Worm (Caenorhabditis elegans) whole organism, L1 larva: ENCODE results near the gene F28H6.6.

Experiments
- blmp-1 ChIP-seq: fragments of 150-350 bp; optimal IDR thresholded peaks from 2 replicates; lab custom pipeline; 2014; ENCODE audit warnings: missing biosample characterization, missing genetic modification characterization
- elt-2 ChIP-seq: sonication (generic microtip); optimal IDR thresholded peaks from 2 replicates; lab custom pipeline; 2016; ENCODE audit warnings: missing genetic modification characterization, mild to moderate bottlenecking, inconsistent platforms, missing compliant biosample characterization, missing genetic modification reagents
- hpl-2 ChIP-seq: fragments of 150-350 bp; optimal IDR thresholded peaks from 2 replicates; lab custom pipeline; 2014; ENCODE audit warnings: missing biosample characterization, missing genetic modification reagents, missing genetic modification characterization
- isw-1 ChIP-seq: fragments of 200-800 bp; sonication (Bioruptor generic); IDR thresholded peaks from 2 replicates; pipeline ENCODE4 v1.3.6; 2022; ENCODE audit warnings: missing genetic modification characterization, missing compliant biosample characterization
- lin-35 ChIP-seq, 2 experiments: fragments of 150-350 bp; optimal IDR thresholded peaks; 2 replicates each; lab custom pipeline; 2014; ENCODE audit warnings: missing biosample characterization in 2 of 2, missing genetic modification characterization in 2 of 2, missing genetic modification reagents in 2 of 2
- mdl-1 ChIP-seq, 2 experiments: fragments of 150-350 bp; optimal IDR thresholded peaks; 2 replicates each; lab custom pipeline; 2014 to 2017; ENCODE audit warnings: missing biosample characterization in 2 of 2, missing genetic modification characterization in 2 of 2, inconsistent platforms in 1 of 2
- mep-1 ChIP-seq: fragments of 150-350 bp; optimal IDR thresholded peaks from 2 replicates; lab custom pipeline; 2014; ENCODE audit warnings: missing biosample characterization, missing genetic modification characterization

Gene F28H6.6

ce11 chrX:14070950-14071349 lies 54.7 kb downstream of the F28H6.6 start, which contains the start of gene C33G3.4:
C33G3.4 (plus strand) TSS chrX:14071162.
- TF ChIP-seq elt-2 (tag; lab: Kevin White, UChicago) (peak; percentile 78), lin-35 (GFP tag; optimal IDR thresholded peaks at IDR 0.05; lab: Kevin White, UChicago) (peak in 1 of 2 experiments; percentile 6), mep-1 (tag; lab: Kevin White, UChicago) (no peak)

- TF ChIP-seq blmp-1 (tag; lab: Kevin White, UChicago) (peak; percentile 98), hpl-2 (GFP tag; lab: Kevin White, UChicago) (no peak)
Measured at ce11 chrX:14069528-14069927, 56.2 kb downstream of the F28H6.6 start.

- TF ChIP-seq isw-1 (GFP tag; lab: Robert Waterston, UW), result no peak
- no peak for TF ChIP-seq mdl-1 (tag; optimal IDR thresholded peaks at IDR 0.05; lab: Kevin White, UChicago)
Measured at ce11 chrX:14067641-14068040, 58.0 kb downstream of the F28H6.6 start, which contains the start of gene lgc-21. lgc-21 (minus strand) TSS chrX:14067984.
